Fruit fly (Drosophila melanogaster) whole organism, pupa: ENCODE data around the gene CG42818.

Experiments used
- CG32121 ChIP-seq: fragments of 200-800 bp; sonication (Bioruptor generic); IDR thresholded peaks from 2 replicates; pipeline ENCODE4 v1.3.6; 2022; ENCODE audit warnings: missing biosample characterization, missing genetic modification characterization
- CG8159 ChIP-seq: fragments of 200-800 bp; sonication (Bioruptor generic); optimal IDR thresholded peaks from 3 replicates; lab custom pipeline; 2018; ENCODE audit warnings: missing biosample characterization, mild to moderate bottlenecking, missing genetic modification characterization, moderate library complexity
- Pif1A ChIP-seq: fragments of 200-800 bp; sonication (Bioruptor generic); optimal IDR thresholded peaks from 3 replicates; lab custom pipeline; 2016; ENCODE audit warnings: missing biosample characterization, missing genetic modification characterization
- Pif1B ChIP-seq: fragments of 200-800 bp; sonication (Bioruptor generic); optimal IDR thresholded peaks from 3 replicates; lab custom pipeline; 2016; ENCODE audit warnings: missing biosample characterization, missing genetic modification characterization

- no peak for TF ChIP-seq Pif1A (GFP tag; lab: Kevin White, UChicago)
- no peak for TF ChIP-seq CG8159 (tag; lab: Kevin White, UChicago)
- TF ChIP-seq Pif1B (GFP tag; lab: Kevin White, UChicago), result no peak
- TF ChIP-seq CG32121 (GFP tag; lab: Robert Waterston, UW), result no peak
Measured at dm6 chr2L:16198150-16198549, 43.6 kb upstream of the CG42818 start.
